Worm (Caenorhabditis elegans) whole organism, L1 larva: ENCODE results near the gene cest-9.1.

Experiments
- C04F5.9 ChIP-seq: sonication (generic microtip); optimal IDR thresholded peaks from 2 replicates; lab custom pipeline; 2016; ENCODE audit warnings: missing genetic modification characterization, missing compliant biosample characterization
- C34B4.2 ChIP-seq: sonication (generic microtip); optimal IDR thresholded peaks from 2 replicates; lab custom pipeline; 2017; ENCODE audit warnings: mild to moderate bottlenecking, missing genetic modification characterization, missing compliant biosample characterization
- F16B12.6 ChIP-seq: fragments of 150-350 bp; optimal IDR thresholded peaks from 2 replicates; lab custom pipeline; 2014; ENCODE audit warnings: missing biosample characterization, missing genetic modification characterization
- Y116A8C.19 ChIP-seq: sonication (generic microtip); optimal IDR thresholded peaks from 2 replicates; lab custom pipeline; 2016; ENCODE audit warnings: missing compliant biosample characterization, missing genetic modification characterization, borderline replicate concordance
- aha-1 ChIP-seq: fragments of 150-350 bp; optimal IDR thresholded peaks from 2 replicates; lab custom pipeline; 2014; ENCODE audit warnings: missing biosample characterization, missing genetic modification characterization
- blmp-1 ChIP-seq: fragments of 150-350 bp; optimal IDR thresholded peaks from 2 replicates; lab custom pipeline; 2014; ENCODE audit warnings: missing biosample characterization, missing genetic modification characterization
- ceh-88 ChIP-seq: fragments of 200-800 bp; sonication (Bioruptor generic); IDR thresholded peaks from 2 replicates; pipeline ENCODE4 v1.3.6; 2022; ENCODE audit warnings: missing genetic modification characterization, missing compliant biosample characterization
- ceh-90 ChIP-seq: sonication (generic microtip); optimal IDR thresholded peaks from 2 replicates; lab custom pipeline; 2016; ENCODE audit warnings: missing genetic modification characterization, missing compliant biosample characterization
- dpl-1 ChIP-seq, 3 experiments: fragments of 150-350 bp in 2 of 3; sonication (generic microtip) in 1 of 3; optimal IDR thresholded peaks; 2 replicates each; lab custom pipeline; 2014 to 2017; ENCODE audit warnings: missing biosample characterization in 3 of 3, missing genetic modification characterization in 3 of 3, missing genetic modification reagents in 3 of 3
- dsc-1 ChIP-seq: sonication (generic microtip); optimal IDR thresholded peaks from 2 replicates; lab custom pipeline; 2016; ENCODE audit warnings: mild to moderate bottlenecking, missing genetic modification characterization, missing compliant biosample characterization
- efl-1 ChIP-seq, 4 experiments: fragments of 150-350 bp; optimal IDR thresholded peaks in 3 of 4; peaks in 1 of 4; 1 replicate in 1 of 4; 2 replicates in 3 of 4; lab custom pipeline; 2014; ENCODE audit warnings: missing biosample characterization in 2 of 4, missing genetic modification characterization in 2 of 4, missing genetic modification reagents in 2 of 4
- egl-13 ChIP-seq: sonication (generic microtip); optimal IDR thresholded peaks from 2 replicates; lab custom pipeline; 2016; ENCODE audit warnings: missing genotype, missing genetic modification reagents, missing genetic modification characterization, missing compliant biosample characterization
- egl-27 ChIP-seq, 2 experiments: fragments of 150-350 bp in 1 of 2; sonication (generic microtip); optimal IDR thresholded peaks; 3 replicates each; lab custom pipeline; 2017 to 2018; ENCODE audit warnings: missing biosample characterization in 2 of 2, missing genetic modification characterization in 2 of 2, missing genetic modification reagents in 2 of 2
- elt-2 ChIP-seq: sonication (generic microtip); optimal IDR thresholded peaks from 2 replicates; lab custom pipeline; 2016; ENCODE audit warnings: missing genetic modification characterization, mild to moderate bottlenecking, inconsistent platforms, missing compliant biosample characterization, missing genetic modification reagents
- fkh-10 ChIP-seq: sonication (generic microtip); optimal IDR thresholded peaks from 2 replicates; lab custom pipeline; 2017; ENCODE audit warnings: missing biosample characterization, missing genetic modification reagents, missing genetic modification characterization
- fos-1 ChIP-seq: fragments of 150-350 bp; optimal IDR thresholded peaks from 2 replicates; lab custom pipeline; 2014; ENCODE audit warnings: missing biosample characterization, missing genetic modification characterization
- hlh-17 ChIP-seq: fragments of 200-800 bp; sonication (Bioruptor generic); optimal IDR thresholded peaks from 2 replicates; lab custom pipeline; 2018; ENCODE audit warnings: missing genetic modification characterization, mild to moderate bottlenecking, missing compliant biosample characterization, moderate library complexity, borderline replicate concordance
- hpl-2 ChIP-seq: fragments of 150-350 bp; optimal IDR thresholded peaks from 2 replicates; lab custom pipeline; 2014; ENCODE audit warnings: missing biosample characterization, missing genetic modification reagents, missing genetic modification characterization
- lin-13 ChIP-seq: fragments of 150-350 bp; optimal IDR thresholded peaks from 2 replicates; lab custom pipeline; 2014; ENCODE audit warnings: missing biosample characterization, missing genetic modification reagents, missing genetic modification characterization
- lin-14 ChIP-seq: fragments of 200-800 bp; sonication (Bioruptor generic); optimal IDR thresholded peaks from 2 replicates; lab custom pipeline; 2018; ENCODE audit warnings: mild to moderate bottlenecking, missing genetic modification characterization, moderate library complexity, missing compliant biosample characterization
- lin-35 ChIP-seq, 2 experiments: fragments of 150-350 bp; optimal IDR thresholded peaks; 2 replicates each; lab custom pipeline; 2014; ENCODE audit warnings: missing biosample characterization in 2 of 2, missing genetic modification characterization in 2 of 2, missing genetic modification reagents in 2 of 2
- lin-39 ChIP-seq: fragments of 150-350 bp; optimal IDR thresholded peaks from 2 replicates; lab custom pipeline; 2014; ENCODE audit warnings: missing biosample characterization, missing genetic modification reagents, missing genetic modification characterization
- mab-9 ChIP-seq: fragments of 200-800 bp; sonication (Bioruptor generic); IDR thresholded peaks from 2 replicates; pipeline ENCODE4 v1.3.6; 2022; ENCODE audit warnings: missing genetic modification reagents, missing genetic modification characterization, missing compliant biosample characterization
- mef-2 ChIP-seq: fragments of 150-350 bp; optimal IDR thresholded peaks from 2 replicates; lab custom pipeline; 2014; ENCODE audit warnings: missing biosample characterization, missing genetic modification characterization
- mep-1 ChIP-seq: fragments of 150-350 bp; optimal IDR thresholded peaks from 2 replicates; lab custom pipeline; 2014; ENCODE audit warnings: missing biosample characterization, missing genetic modification characterization
- nhr-20 ChIP-seq: sonication (generic microtip); optimal IDR thresholded peaks from 2 replicates; lab custom pipeline; 2016; ENCODE audit warnings: mild to moderate bottlenecking, missing genetic modification characterization, missing compliant biosample characterization
- nhr-28 ChIP-seq: fragments of 150-350 bp; optimal IDR thresholded peaks from 2 replicates; lab custom pipeline; 2014; ENCODE audit warnings: missing biosample characterization, missing genetic modification characterization
- nhr-71 ChIP-seq: sonication (generic microtip); optimal IDR thresholded peaks from 2 replicates; lab custom pipeline; 2016; ENCODE audit warnings: mild to moderate bottlenecking, missing genetic modification characterization, moderate library complexity, missing compliant biosample characterization
- nhr-84 ChIP-seq: sonication (generic microtip); optimal IDR thresholded peaks from 2 replicates; lab custom pipeline; 2017; ENCODE audit warnings: missing biosample characterization, missing genetic modification characterization
- nhr-85 ChIP-seq: sonication (generic microtip); peaks from one replicate; lab custom pipeline; 2016; ENCODE audit warnings: missing genetic modification characterization, inconsistent platforms, missing compliant biosample characterization
- nhr-90 ChIP-seq: sonication (generic microtip); optimal IDR thresholded peaks from 2 replicates; lab custom pipeline; 2016; ENCODE audit warnings: mild to moderate bottlenecking, missing genetic modification characterization, missing compliant biosample characterization; ENCODE audit not compliant: poor library complexity
- pag-3 ChIP-seq: sonication (generic microtip); optimal IDR thresholded peaks from 2 replicates; lab custom pipeline; 2017; ENCODE audit warnings: missing genetic modification characterization, mild to moderate bottlenecking, missing compliant biosample characterization, antibody characterized with exemption, borderline replicate concordance; ENCODE audit not compliant: insufficient read depth
- pax-3 ChIP-seq: fragments of 200-800 bp; sonication (Bioruptor generic); optimal IDR thresholded peaks from 2 replicates; lab custom pipeline; 2018; ENCODE audit warnings: mild to moderate bottlenecking, missing genetic modification characterization, moderate library complexity, missing compliant biosample characterization
- pqm-1 ChIP-seq: sonication (generic microtip); optimal IDR thresholded peaks from 3 replicates; lab custom pipeline; 2017; ENCODE audit warnings: missing biosample characterization, missing genetic modification characterization
- rnt-1 ChIP-seq: sonication (generic microtip); optimal IDR thresholded peaks from 2 replicates; lab custom pipeline; 2016; ENCODE audit warnings: mild to moderate bottlenecking, missing genetic modification characterization, moderate library complexity, missing compliant biosample characterization
- snu-23 ChIP-seq: sonication (generic microtip); optimal IDR thresholded peaks from 2 replicates; lab custom pipeline; 2016; ENCODE audit warnings: missing genetic modification characterization, missing compliant biosample characterization
- sox-4 ChIP-seq: sonication (generic microtip); optimal IDR thresholded peaks from 2 replicates; lab custom pipeline; 2016; ENCODE audit warnings: missing genetic modification characterization, missing compliant biosample characterization
- sup-37 ChIP-seq: fragments of 200-800 bp; sonication (Bioruptor generic); optimal IDR thresholded peaks from 2 replicates; lab custom pipeline; 2018; ENCODE audit warnings: mild to moderate bottlenecking, missing genetic modification characterization, missing compliant biosample characterization
- swsn-7 ChIP-seq: sonication (generic microtip); optimal IDR thresholded peaks from 2 replicates; lab custom pipeline; 2016; ENCODE audit warnings: missing genetic modification characterization, missing compliant biosample characterization
- tbx-2 ChIP-seq: sonication (generic microtip); optimal IDR thresholded peaks from 2 replicates; lab custom pipeline; 2016; ENCODE audit warnings: missing genetic modification characterization, missing compliant biosample characterization
- unc-30 ChIP-seq: sonication (generic microtip); optimal IDR thresholded peaks from 2 replicates; lab custom pipeline; 2017; ENCODE audit warnings: missing biosample characterization, missing genetic modification characterization
- vab-15 ChIP-seq: sonication (generic microtip); optimal IDR thresholded peaks from 2 replicates; lab custom pipeline; 2017; ENCODE audit warnings: missing genotype, mild to moderate bottlenecking, missing genetic modification characterization, missing compliant biosample characterization
- zag-1 ChIP-seq: fragments of 150-350 bp; optimal IDR thresholded peaks from 2 replicates; lab custom pipeline; 2014; ENCODE audit warnings: missing biosample characterization, missing genetic modification characterization

Gene cest-9.1

DNA sequence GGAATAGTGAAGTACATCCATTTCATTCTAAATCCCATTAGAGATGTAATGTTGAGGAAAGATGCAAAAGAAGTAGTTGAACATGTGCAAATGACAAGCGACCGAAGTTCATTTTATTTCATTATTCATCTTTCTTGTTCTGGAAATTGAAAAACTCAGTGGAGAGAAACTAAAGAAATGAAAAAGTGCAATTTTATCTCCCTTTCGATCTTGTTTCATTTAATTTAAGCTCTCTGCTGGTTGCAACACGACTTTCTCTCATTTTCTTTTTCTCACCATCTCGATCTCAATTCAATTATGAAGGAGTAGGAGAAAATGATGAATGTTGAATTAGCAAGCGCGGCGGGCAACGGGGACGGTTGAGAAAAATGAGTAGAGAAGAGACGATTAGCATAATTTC lies 41.6 kb upstream of the cest-9.1 start (continued):
- no peak for TF ChIP-seq aha-1 (tag; lab: Kevin White, UChicago)
- TF ChIP-seq mef-2 (tag; lab: Kevin White, UChicago), result no peak
- TF ChIP-seq egl-27 (tag; optimal IDR thresholded peaks at IDR 0.05; lab: Kevin White, UChicago), result no peak
- TF ChIP-seq tbx-2 (tag; lab: Kevin White, UChicago), result peak; percentile 28
- TF ChIP-seq lin-39 (tag; lab: Kevin White, UChicago), result no peak
- TF ChIP-seq lin-14 (GFP tag; lab: Kevin White, UChicago), result peak; percentile 74
- TF ChIP-seq nhr-84 (tag; lab: Kevin White, UChicago), result no peak
- TF ChIP-seq ceh-90 (tag; lab: Kevin White, UChicago), result no peak
- TF ChIP-seq swsn-7 (tag; lab: Kevin White, UChicago), result peak; percentile 23
- TF ChIP-seq nhr-90 (tag; lab: Kevin White, UChicago), result no peak
- peak; percentile 1 for TF ChIP-seq dsc-1 (tag; lab: Kevin White, UChicago)
- no peak for TF ChIP-seq Y116A8C.19 (tag; lab: Kevin White, UChicago)
- no peak for TF ChIP-seq pax-3 (tag; lab: Kevin White, UChicago)
- TF ChIP-seq lin-13 (GFP tag; lab: Kevin White, UChicago), result no peak
- TF ChIP-seq F16B12.6 (tag; lab: Kevin White, UChicago), result no peak
- no peak for TF ChIP-seq zag-1
- TF ChIP-seq mab-9 (GFP tag; lab: Robert Waterston, UW), result no peak
- TF ChIP-seq nhr-71 (tag; lab: Kevin White, UChicago), result peak; percentile 23
- TF ChIP-seq rnt-1 (tag; lab: Kevin White, UChicago), result no peak
- no peak for TF ChIP-seq nhr-28 (tag; lab: Kevin White, UChicago)
- TF ChIP-seq snu-23, result no peak

ce11 chrX:12185847-12186559 lies 40.0 kb upstream of the cest-9.1 start:
- TF ChIP-seq nhr-20 (peak; percentile 8), dpl-1 (GFP tag; optimal IDR thresholded peaks at IDR 0.05; lab: Kevin White, UChicago) (no peak), lin-14 (GFP tag; lab: Kevin White, UChicago) (peak; percentile 15), efl-1 (optimal IDR thresholded peaks at IDR 0.05; lab: Kevin White, UChicago) (no peak), efl-1 (GFP tag; optimal IDR thresholded peaks at IDR 0.05 in 1 of 2; lab: Kevin White, UChicago) (peak in 1 of 2 experiments; percentile 91), mep-1 (tag; lab: Kevin White, UChicago) (peak; percentile 12), blmp-1 (peak; percentile 28), C34B4.2 (tag; lab: Kevin White, UChicago) (no peak)

ce11 chrX:12186592-12186991 lies 39.4 kb upstream of the cest-9.1 start:
- no peak for TF ChIP-seq vab-15 (tag; lab: Kevin White, UChicago)
- no peak for TF ChIP-seq hpl-2 (GFP tag; lab: Kevin White, UChicago)
- TF ChIP-seq unc-30 (tag; lab: Kevin White, UChicago), result no peak
- no peak for TF ChIP-seq lin-13 (GFP tag; lab: Kevin White, UChicago)
- no peak for TF ChIP-seq blmp-1
- no peak for TF ChIP-seq hlh-17 (GFP tag; lab: Kevin White, UChicago)
- TF ChIP-seq pqm-1 (tag; lab: Kevin White, UChicago), result no peak

ce11 chrX:12188280-12189071 lies 37.5 kb upstream of the cest-9.1 start:
- TF ChIP-seq nhr-20, result peak; percentile 73
- no peak for TF ChIP-seq ceh-88
- peak; percentile 87 for TF ChIP-seq nhr-85
- no peak for TF ChIP-seq fos-1 (tag; lab: Kevin White, UChicago)
- no peak for TF ChIP-seq sup-37 (GFP tag; lab: Kevin White, UChicago)
- peak; percentile 60 for TF ChIP-seq egl-13
- no peak for TF ChIP-seq fkh-10 (GFP tag; lab: Kevin White, UChicago)
- TF ChIP-seq blmp-1, result peak; percentile 16
- no peak for TF ChIP-seq pag-3
- TF ChIP-seq dsc-1 (tag; lab: Kevin White, UChicago), result peak; percentile 95
- TF ChIP-seq nhr-84 (tag; lab: Kevin White, UChicago), result no peak
- TF ChIP-seq elt-2 (tag; lab: Kevin White, UChicago), result peak; percentile 43
- TF ChIP-seq C04F5.9 (tag; lab: Kevin White, UChicago), result no peak
- peak in 1 of 2 experiments; percentile 2 for TF ChIP-seq lin-35 (GFP tag; optimal IDR thresholded peaks at IDR 0.05; lab: Kevin White, UChicago)
- no peak for TF ChIP-seq nhr-90 (tag; lab: Kevin White, UChicago)
- peak; percentile 28 for TF ChIP-seq sox-4 (tag; lab: Kevin White, UChicago)
- no peak for TF ChIP-seq hlh-17 (GFP tag; lab: Kevin White, UChicago)
